Fruit fly (Drosophila melanogaster) whole organism, embryonic: Measurements from ENCODE around the gene wda.

Experiments used
- CG10431 ChIP-seq: fragments of 200-800 bp; sonication (Bioruptor generic); optimal IDR thresholded peaks from 3 replicates; lab custom pipeline; 2018; ENCODE audit warnings: missing biosample characterization, mild to moderate bottlenecking, missing genetic modification characterization
- CG10654 ChIP-seq: fragments of 200-800 bp; sonication (Bioruptor generic); optimal IDR thresholded peaks from 2 replicates; lab custom pipeline; 2016; ENCODE audit warnings: missing biosample characterization, missing genetic modification characterization
- CG11723 ChIP-seq: fragments of 200-800 bp; sonication (Bioruptor generic); optimal IDR thresholded peaks from 2 replicates; lab custom pipeline; 2017; ENCODE audit warnings: missing biosample characterization, mild to moderate bottlenecking, missing genetic modification characterization
- CG1233 ChIP-seq: fragments of 200-800 bp; sonication (Bioruptor generic); optimal IDR thresholded peaks from 4 replicates; lab custom pipeline; 2018; ENCODE audit warnings: missing biosample characterization, mild to moderate bottlenecking, missing genetic modification characterization
- CG12391 ChIP-seq: fragments of 200-800 bp; sonication (Bioruptor generic); optimal IDR thresholded peaks from 3 replicates; lab custom pipeline; 2018; ENCODE audit warnings: missing biosample characterization, mild to moderate bottlenecking, missing genetic modification characterization, moderate library complexity
- CG13287 ChIP-seq: fragments of 200-800 bp; sonication (Bioruptor generic); IDR thresholded peaks from 2 replicates; pipeline ENCODE4 v1.3.6; 2022; ENCODE audit warnings: missing biosample characterization, missing genetic modification characterization; ENCODE audit not compliant: partially characterized antibody
- CG13296 ChIP-seq: fragments of 200-800 bp; sonication (Bioruptor generic); optimal IDR thresholded peaks from 3 replicates; lab custom pipeline; 2018; ENCODE audit warnings: missing biosample characterization, mild to moderate bottlenecking, missing genetic modification characterization
- CG14860 ChIP-seq: fragments of 200-800 bp; sonication (Bioruptor generic); IDR thresholded peaks from 3 replicates; pipeline ENCODE4 v1.3.6; 2022; ENCODE audit warnings: missing biosample characterization, missing genetic modification characterization; ENCODE audit not compliant: partially characterized antibody
- CG17912 ChIP-seq: fragments of 200-800 bp; sonication (Bioruptor generic); optimal IDR thresholded peaks from 2 replicates; lab custom pipeline; 2018; ENCODE audit warnings: missing biosample characterization, mild to moderate bottlenecking, missing genetic modification characterization
- CG1792 ChIP-seq: fragments of 200-800 bp; sonication (Bioruptor generic); optimal IDR thresholded peaks from 2 replicates; lab custom pipeline; 2016; ENCODE audit warnings: missing biosample characterization, missing genetic modification characterization
- CG2199 ChIP-seq: fragments of 200-800 bp; sonication (Bioruptor generic); IDR thresholded peaks from 3 replicates; pipeline ENCODE4 v1.3.6; 2022; ENCODE audit warnings: missing biosample characterization, missing genetic modification characterization
- CG2889 ChIP-seq: fragments of 200-800 bp; sonication (Bioruptor generic); IDR thresholded peaks from 3 replicates; pipeline ENCODE4 v1.3.6; 2022; ENCODE audit warnings: missing biosample characterization, missing genetic modification characterization
- CG30403 ChIP-seq: fragments of 200-800 bp; sonication (Bioruptor generic); optimal IDR thresholded peaks from 3 replicates; lab custom pipeline; 2016; ENCODE audit warnings: missing biosample characterization, missing genetic modification characterization
- CG30431 ChIP-seq: fragments of 200-800 bp; sonication (Bioruptor generic); optimal IDR thresholded peaks from 2 replicates; lab custom pipeline; 2017; ENCODE audit warnings: missing biosample characterization, missing genetic modification characterization
- CG3163 ChIP-seq: fragments of 200-800 bp; sonication (Bioruptor generic); optimal IDR thresholded peaks from 3 replicates; lab custom pipeline; 2016; ENCODE audit warnings: missing biosample characterization, missing genetic modification characterization
- CG32767 ChIP-seq: fragments of 200-800 bp; sonication (Bioruptor generic); IDR thresholded peaks from 2 replicates; pipeline ENCODE4 v1.3.6; 2022; ENCODE audit warnings: missing biosample characterization, missing genetic modification characterization
- CG3995 ChIP-seq: fragments of 200-800 bp; sonication (Bioruptor generic); optimal IDR thresholded peaks from 3 replicates; lab custom pipeline; 2016; ENCODE audit warnings: missing biosample characterization, missing genetic modification characterization
- CG4282 ChIP-seq: fragments of 200-800 bp; sonication (Bioruptor generic); optimal IDR thresholded peaks from 2 replicates; lab custom pipeline; 2016; ENCODE audit warnings: missing biosample characterization, missing genetic modification characterization
- CG4360 ChIP-seq: fragments of 200-800 bp; sonication (Bioruptor generic); IDR thresholded peaks from 2 replicates; pipeline ENCODE4 v1.3.6; 2022; ENCODE audit warnings: missing biosample characterization, missing genetic modification characterization
- CG4707 ChIP-seq: fragments of 200-800 bp; sonication (Bioruptor generic); optimal IDR thresholded peaks from 2 replicates; lab custom pipeline; 2018; ENCODE audit warnings: missing biosample characterization, mild to moderate bottlenecking, missing genetic modification characterization, moderate library complexity
- CG6272 ChIP-seq: fragments of 200-800 bp; sonication (Bioruptor generic); IDR thresholded peaks from 2 replicates; pipeline ENCODE4 v1.3.6; 2022; ENCODE audit warnings: missing biosample characterization, missing genetic modification characterization
- CG6654 ChIP-seq: fragments of 200-800 bp; sonication (Bioruptor generic); optimal IDR thresholded peaks from 2 replicates; lab custom pipeline; 2017; ENCODE audit warnings: missing biosample characterization, mild to moderate bottlenecking, missing genetic modification characterization
- CG6765 ChIP-seq: fragments of 200-800 bp; sonication (Bioruptor generic); optimal IDR thresholded peaks from 3 replicates; lab custom pipeline; 2017; ENCODE audit warnings: missing biosample characterization, mild to moderate bottlenecking, missing genetic modification characterization
- CG7556 ChIP-seq: fragments of 200-800 bp; sonication (Bioruptor generic); optimal IDR thresholded peaks from 2 replicates; lab custom pipeline; 2017; ENCODE audit warnings: missing biosample characterization, mild to moderate bottlenecking, missing genetic modification characterization
- CG8478 ChIP-seq: fragments of >200 bp; optimal IDR thresholded peaks from 2 replicates; lab custom pipeline; 2018
- CG9215 ChIP-seq: fragments of 200-800 bp; sonication (Bioruptor generic); IDR thresholded peaks from 2 replicates; pipeline ENCODE4 v1.3.6; 2022; ENCODE audit warnings: missing biosample characterization, missing genetic modification characterization
- CHES-1-like ChIP-seq: fragments of 200-800 bp; sonication (Bioruptor generic); optimal IDR thresholded peaks from 2 replicates; lab custom pipeline; 2016; ENCODE audit warnings: missing biosample characterization, missing genetic modification characterization
- Chrac-16 ChIP-seq: fragments of 200-800 bp; sonication (Bioruptor generic); optimal IDR thresholded peaks from 3 replicates; lab custom pipeline; 2016; ENCODE audit warnings: missing biosample characterization, missing genetic modification characterization
- Ets65A ChIP-seq: fragments of 200-800 bp; sonication (Bioruptor generic); peaks from one replicate; lab custom pipeline; 2016; ENCODE audit warnings: missing biosample characterization, missing genetic modification characterization
- Fer1 ChIP-seq: fragments of 200-800 bp; sonication (Bioruptor generic); optimal IDR thresholded peaks from 2 replicates; lab custom pipeline; 2017; ENCODE audit warnings: missing biosample characterization, mild to moderate bottlenecking, missing genetic modification characterization
- Gsc ChIP-seq: fragments of 200-800 bp; sonication (Bioruptor generic); IDR thresholded peaks from 2 replicates; pipeline ENCODE4 v1.3.6; 2022; ENCODE audit warnings: missing biosample characterization, missing genetic modification characterization
- HLH3B ChIP-seq: fragments of 200-800 bp; sonication (Bioruptor generic); IDR thresholded peaks from 2 replicates; pipeline ENCODE4 v1.3.6; 2022; ENCODE audit warnings: missing biosample characterization, missing genetic modification characterization
- Hmr ChIP-seq: fragments of 200-800 bp; sonication (Bioruptor generic); optimal IDR thresholded peaks from 3 replicates; lab custom pipeline; 2017; ENCODE audit warnings: mild to moderate bottlenecking, missing biosample characterization, missing genetic modification reagents, missing genetic modification characterization
- Jarid2 ChIP-seq: fragments of 200-800 bp; sonication (Bioruptor generic); optimal IDR thresholded peaks from 3 replicates; lab custom pipeline; 2017; ENCODE audit warnings: mild to moderate bottlenecking, missing biosample characterization, missing genetic modification reagents, missing genetic modification characterization
- Lpt ChIP-seq: fragments of >200 bp; optimal IDR thresholded peaks from 2 replicates; lab custom pipeline; 2018; ENCODE audit warnings: missing biosample characterization, missing genetic modification characterization
- NC2β ChIP-seq: fragments of 200-800 bp; sonication (Bioruptor generic); optimal IDR thresholded peaks from 2 replicates; lab custom pipeline; 2016; ENCODE audit warnings: missing biosample characterization, missing genetic modification characterization
- abd-A ChIP-seq: fragments of 200-800 bp; sonication (Bioruptor generic); optimal IDR thresholded peaks from 3 replicates; lab custom pipeline; 2019; ENCODE audit warnings: missing biosample characterization, mild to moderate bottlenecking, missing genetic modification characterization, moderate library complexity
- ac ChIP-seq: fragments of 200-800 bp; sonication (Bioruptor generic); optimal IDR thresholded peaks from 3 replicates; lab custom pipeline; 2017; ENCODE audit warnings: missing biosample characterization, mild to moderate bottlenecking, missing genetic modification characterization
- al ChIP-seq: fragments of 200-800 bp; sonication (Bioruptor generic); IDR thresholded peaks from 2 replicates; pipeline ENCODE4 v1.3.6; 2022; ENCODE audit warnings: missing biosample characterization, missing genetic modification characterization
- crc ChIP-seq: fragments of 200-800 bp; sonication (Bioruptor generic); optimal IDR thresholded peaks from 2 replicates; lab custom pipeline; 2016; ENCODE audit warnings: missing biosample characterization, missing genetic modification characterization
- danr ChIP-seq: fragments of 200-800 bp; sonication (Bioruptor generic); IDR thresholded peaks from 2 replicates; pipeline ENCODE4 v1.3.6; 2022; ENCODE audit warnings: missing biosample characterization, missing genetic modification characterization
- dm ChIP-seq: fragments of 200-800 bp; sonication (Bioruptor generic); optimal IDR thresholded peaks from 3 replicates; lab custom pipeline; 2016; ENCODE audit warnings: missing biosample characterization, missing genetic modification characterization
- lbe ChIP-seq: fragments of 200-800 bp; sonication (Bioruptor generic); optimal IDR thresholded peaks from 2 replicates; lab custom pipeline; 2016; ENCODE audit warnings: missing biosample characterization, mild to moderate bottlenecking, missing genetic modification characterization
- maf-S ChIP-seq: fragments of 200-800 bp; sonication (Bioruptor generic); optimal IDR thresholded peaks from 2 replicates; lab custom pipeline; 2016; ENCODE audit warnings: missing biosample characterization, missing genetic modification characterization
- mam ChIP-seq: fragments of 200-800 bp; sonication (Bioruptor generic); optimal IDR thresholded peaks from 3 replicates; lab custom pipeline; 2016; ENCODE audit warnings: missing biosample characterization, missing genetic modification characterization
- mirr ChIP-seq: fragments of 200-800 bp; sonication (Bioruptor generic); optimal IDR thresholded peaks from 3 replicates; lab custom pipeline; 2018; ENCODE audit warnings: missing biosample characterization, mild to moderate bottlenecking, missing genetic modification characterization
- onecut ChIP-seq: fragments of 200-800 bp; sonication (Bioruptor generic); IDR thresholded peaks from 2 replicates; pipeline ENCODE4 v1.3.6; 2022; ENCODE audit warnings: missing biosample characterization, missing genetic modification characterization
- pan ChIP-seq, 4 experiments: fragments of >200 bp in 3 of 4; fragments of 200-800 bp in 1 of 4; sonication (Bioruptor generic) in 1 of 4; optimal IDR thresholded peaks in 3 of 4; IDR thresholded peaks in 1 of 4; 2 replicates each; pipeline versions ENCODE4 v1.3.6 to Lab custom; 2017 to 2022; ENCODE audit warnings: missing biosample characterization in 2 of 4, missing genetic modification characterization in 2 of 4, mixed read lengths in 1 of 4
- pho ChIP-seq: fragments of 200-800 bp; sonication (Bioruptor generic); optimal IDR thresholded peaks from 2 replicates; lab custom pipeline; 2016; ENCODE audit warnings: missing biosample characterization, missing genetic modification characterization
- rib ChIP-seq: fragments of 200-800 bp; sonication (Bioruptor generic); IDR thresholded peaks from 2 replicates; pipeline ENCODE4 v1.3.6; 2022; ENCODE audit warnings: missing biosample characterization, missing genetic modification characterization
- sug ChIP-seq: fragments of 200-800 bp; optimal IDR thresholded peaks from 2 replicates; lab custom pipeline; 2019; ENCODE audit warnings: missing biosample characterization, mild to moderate bottlenecking, missing genetic modification characterization, moderate library complexity
- wor ChIP-seq: fragments of 200-800 bp; sonication (Bioruptor generic); IDR thresholded peaks from 2 replicates; pipeline ENCODE4 v1.3.6; 2022; ENCODE audit warnings: missing biosample characterization, missing genetic modification characterization

wda gene

dm6 chr3R:23221680-23222148 lies 36.2 kb downstream of the wda start:
- no peak for TF ChIP-seq CG1792 (GFP tag; lab: Kevin White, UChicago)
- no peak for TF ChIP-seq maf-S (GFP tag; lab: Kevin White, UChicago)
- TF ChIP-seq CG3995 (GFP tag; lab: Kevin White, UChicago): peak; percentile 4
- TF ChIP-seq rib: no peak; the same call in 1 of the 2 replicates
- no peak for TF ChIP-seq wor
- peak; percentile 42 for TF ChIP-seq mirr (GFP tag; lab: Kevin White, UChicago)
- TF ChIP-seq ac (GFP tag; lab: Kevin White, UChicago): no peak
- peak; percentile 0 for TF ChIP-seq pho (GFP tag; lab: Kevin White, UChicago)
- no peak for TF ChIP-seq CG7556
- TF ChIP-seq CG6272 (GFP tag; lab: Robert Waterston, UW): no peak
- no peak for TF ChIP-seq dm (GFP tag; lab: Kevin White, UChicago)
- TF ChIP-seq CG12391 (tag; lab: Kevin White, UChicago): no peak
- no peak for TF ChIP-seq CG2889 (GFP tag; lab: Robert Waterston, UW)
- TF ChIP-seq onecut (GFP tag; lab: Robert Waterston, UW): no peak
- no peak for TF ChIP-seq Chrac-16 (GFP tag; lab: Kevin White, UChicago)
- TF ChIP-seq Gsc (GFP tag; lab: Robert Waterston, UW): no peak
- peak; percentile 53 for TF ChIP-seq Fer1 (GFP tag; lab: Kevin White, UChicago)
- peak; percentile 67 for TF ChIP-seq lbe (GFP tag; lab: Kevin White, UChicago)
- no peak for TF ChIP-seq al (GFP tag; lab: Robert Waterston, UW)
- TF ChIP-seq CG14860 (GFP tag; lab: Robert Waterston, UW): no peak
- no peak for TF ChIP-seq CG6654
- TF ChIP-seq CG4707: no peak
- no peak for TF ChIP-seq CG4360 (GFP tag; lab: Robert Waterston, UW)
- no peak for TF ChIP-seq CG10654 (GFP tag; lab: Kevin White, UChicago)
- no peak for TF ChIP-seq CG30403 (GFP tag; lab: Kevin White, UChicago)
- TF ChIP-seq CG10431 (GFP tag; lab: Kevin White, UChicago): no peak
- TF ChIP-seq NC2β: no peak
- TF ChIP-seq HLH3B (GFP tag; lab: Robert Waterston, UW): no peak
- no peak for TF ChIP-seq Ets65A (GFP tag; lab: Kevin White, UChicago)
- no peak for TF ChIP-seq CG30431 (GFP tag; lab: Kevin White, UChicago)
- no peak for TF ChIP-seq pan (optimal IDR thresholded peaks at IDR 0.05; lab: Kevin White, UChicago)
- no peak for TF ChIP-seq pan (GFP tag; optimal IDR thresholded peaks at IDR 0.05 in 1 of 2, IDR thresholded peaks at IDR 0.05 in 1 of 2)
- peak; percentile 2 for TF ChIP-seq sug (tag; lab: Kevin White, UChicago)
- TF ChIP-seq CG8478 (lab: Kevin White, UChicago): no peak
- TF ChIP-seq Jarid2: peak; percentile 1
- TF ChIP-seq CG6765 (GFP tag; lab: Kevin White, UChicago): no peak
- TF ChIP-seq CG1233: no peak
- peak; percentile 32 for TF ChIP-seq Hmr (GFP tag; lab: Kevin White, UChicago)
- TF ChIP-seq CHES-1-like (GFP tag; lab: Kevin White, UChicago): no peak
- no peak for TF ChIP-seq CG9215 (GFP tag; lab: Robert Waterston, UW)
- no peak for TF ChIP-seq CG17912
- no peak for TF ChIP-seq CG13296 (GFP tag; lab: Kevin White, UChicago)
- TF ChIP-seq CG13287 (GFP tag; lab: Robert Waterston, UW): peak; percentile 61; the same call in 1 of the 2 replicates
- no peak for TF ChIP-seq CG32767 (GFP tag; lab: Robert Waterston, UW)
- no peak for TF ChIP-seq danr
- TF ChIP-seq crc (GFP tag; lab: Kevin White, UChicago): no peak
- no peak for TF ChIP-seq mam (GFP tag; lab: Kevin White, UChicago)
- no peak for TF ChIP-seq CG4282 (GFP tag; lab: Kevin White, UChicago)
- TF ChIP-seq CG3163 (GFP tag; lab: Kevin White, UChicago): no peak
- TF ChIP-seq CG2199 (GFP tag; lab: Robert Waterston, UW): no peak
- TF ChIP-seq Lpt (GFP tag; lab: Kevin White, UChicago): no peak
- no peak for TF ChIP-seq CG11723 (GFP tag; lab: Kevin White, UChicago)
- peak; percentile 4 for TF ChIP-seq abd-A (tag; lab: Kevin White, UChicago)
